Worm (Caenorhabditis elegans): ENCODE measurements around the gene sams-5.

DNA sequence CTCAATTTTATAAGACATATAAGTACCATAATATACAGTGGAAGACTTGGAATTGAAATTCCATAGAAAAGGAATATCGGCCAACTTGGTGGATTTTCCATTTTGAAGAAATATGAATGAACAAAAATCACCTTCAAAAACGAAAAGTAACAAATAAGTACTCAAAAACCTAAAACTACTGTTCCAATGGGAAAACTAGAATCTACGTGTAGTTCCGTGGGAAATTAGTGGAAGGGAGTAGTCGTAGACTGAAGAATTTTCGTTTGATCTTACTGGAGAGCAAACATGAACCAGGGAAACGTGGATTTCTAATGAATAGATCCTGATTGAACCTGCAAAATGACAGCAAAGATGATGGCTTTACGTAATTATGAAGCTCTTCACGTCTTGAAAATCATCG, 7.4 kb downstream of the sams-5 start, which contains the start of gene srv-31:
- TF ChIP-seq lin-26 (GFP tag; IDR thresholded peaks at IDR 0.05) = no peak
- TF ChIP-seq snpc-4 (GFP tag; optimal IDR thresholded peaks at IDR 0.05) = no peak
- TF ChIP-seq snpc-4 (tag; optimal IDR thresholded peaks at IDR 0.05) = no peak
- no peak for TF ChIP-seq pha-4 (tag; optimal IDR thresholded peaks at IDR 0.05)

Measured in whole organism, young adult.